Worm (Caenorhabditis elegans): ENCODE results near the gene col-91.

col-91 gene

ce11 chrIII:8299078-8299587 lies 35.7 kb upstream of the col-91 start:
- TF ChIP-seq ceh-82 (tag; optimal IDR thresholded peaks at IDR 0.05) (no peak), alr-1 (tag; optimal IDR thresholded peaks at IDR 0.05) (no peak), nhr-6 (tag; optimal IDR thresholded peaks at IDR 0.05) (no peak), ZK546.5 (tag; optimal IDR thresholded peaks at IDR 0.05) (no peak), ceh-16 (tag; optimal IDR thresholded peaks at IDR 0.05) (no peak), crh-2 (tag; optimal IDR thresholded peaks at IDR 0.05) (no peak), skn-1 (tag; optimal IDR thresholded peaks at IDR 0.05) (no peak), nhr-25 (tag; optimal IDR thresholded peaks at IDR 0.05) (no peak), aly-2 (tag; optimal IDR thresholded peaks at IDR 0.05) (no peak), nhr-77 (tag; optimal IDR thresholded peaks at IDR 0.05) (no peak), zag-1 (tag; optimal IDR thresholded peaks at IDR 0.05) (no peak), mab-5 (tag; optimal IDR thresholded peaks at IDR 0.05) (no peak), mbf-1 (tag; optimal IDR thresholded peaks at IDR 0.05) (no peak), nhr-21 (tag; optimal IDR thresholded peaks at IDR 0.05) (no peak)

DNA sequence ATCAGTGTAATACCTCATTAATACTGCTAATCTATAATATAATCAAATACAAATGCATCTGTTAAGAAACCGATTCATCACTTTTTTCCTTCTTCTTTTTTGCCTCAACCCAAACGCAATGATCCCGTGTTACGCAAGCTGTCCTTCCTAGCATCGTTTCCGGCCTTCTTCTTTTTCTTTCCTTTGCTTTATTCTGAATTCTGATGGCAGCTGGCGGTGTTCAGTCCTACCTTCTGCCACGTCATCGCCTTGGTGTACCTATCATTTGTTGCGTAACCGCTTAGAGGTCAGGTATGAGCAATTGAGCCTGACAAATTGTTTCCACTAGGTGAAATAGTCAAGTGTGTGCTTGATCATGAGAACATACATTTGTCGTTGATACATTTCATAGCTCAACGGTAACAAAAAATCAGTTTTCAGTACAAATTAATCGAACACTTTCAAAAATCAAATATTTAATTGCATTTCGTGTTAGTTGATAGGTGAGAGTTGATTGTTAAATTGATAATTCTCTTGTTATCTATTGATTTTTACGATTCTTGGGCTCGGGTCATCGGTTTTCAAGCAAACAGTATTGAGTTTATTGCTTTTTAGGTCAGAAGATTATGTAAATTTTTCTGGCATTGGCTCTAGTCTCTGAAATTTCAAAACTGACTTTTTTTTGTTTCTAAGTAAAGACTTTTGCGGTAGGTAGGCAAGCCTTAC lies 34.9 kb upstream of the col-91 start:
- TF ChIP-seq ceh-82 (tag; optimal IDR thresholded peaks at IDR 0.05) (no peak), fos-1 (tag; optimal IDR thresholded peaks at IDR 0.05) (peak; percentile 24)

DNA sequence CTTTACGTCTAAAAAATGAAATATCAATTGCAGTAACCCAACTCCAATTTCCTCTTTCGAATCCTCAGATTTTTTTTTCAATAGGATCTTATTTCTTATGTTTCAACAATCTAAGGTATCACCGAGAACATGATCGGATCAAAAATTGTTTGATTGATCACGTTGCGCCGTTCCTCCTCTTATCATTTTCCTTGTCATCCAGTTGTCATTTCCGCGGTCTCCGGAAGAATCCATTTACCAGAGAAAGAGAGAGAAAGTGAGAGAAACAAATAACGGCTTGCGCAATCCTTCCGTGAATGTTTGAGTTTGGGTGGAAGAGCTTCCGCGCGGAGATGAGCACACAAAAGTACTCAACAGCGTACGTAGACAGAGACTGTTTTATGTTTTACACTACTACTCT lies 29.8 kb upstream of the col-91 start:
- no peak for TF ChIP-seq gmeb-1 (tag; optimal IDR thresholded peaks at IDR 0.05)
- TF ChIP-seq fos-1 (tag; optimal IDR thresholded peaks at IDR 0.05): peak; percentile 56

DNA sequence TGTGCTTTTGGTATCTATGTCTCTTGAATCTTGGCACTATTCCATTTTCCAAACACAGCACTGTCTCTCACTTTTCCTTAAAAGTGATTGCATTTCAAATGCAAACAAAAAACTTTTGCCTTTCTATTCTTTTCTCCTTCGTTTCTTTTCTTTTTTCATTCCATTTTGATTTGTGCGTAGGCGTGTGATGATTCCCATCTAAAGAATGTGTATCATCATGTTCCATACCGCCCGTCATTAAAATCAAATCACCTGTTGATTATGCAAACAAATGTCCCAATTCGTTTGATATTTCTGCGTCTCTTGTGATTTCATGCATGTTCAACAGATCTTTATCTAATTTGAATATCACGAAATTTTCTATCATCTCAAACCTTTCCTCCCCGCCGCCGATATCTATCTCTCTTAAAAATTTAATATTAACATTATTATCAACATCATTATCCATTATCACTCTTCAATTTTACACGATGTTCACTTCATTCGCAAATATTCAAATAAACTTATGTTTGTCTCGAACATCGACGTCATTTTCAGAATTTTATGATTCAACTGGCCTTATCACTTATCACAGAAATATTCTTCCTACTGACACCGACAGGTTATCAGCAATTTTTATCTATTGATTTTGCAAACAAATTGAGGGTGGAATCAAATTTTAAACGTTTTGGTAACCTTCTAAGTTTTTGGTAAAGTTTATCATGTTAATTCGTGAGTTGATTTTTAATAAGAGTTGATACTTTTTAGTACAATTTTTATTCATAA lies 28.0 kb upstream of the col-91 start:
- TF ChIP-seq gmeb-1 (tag; optimal IDR thresholded peaks at IDR 0.05): peak; percentile 10
- TF ChIP-seq sma-3 (GFP tag; optimal IDR thresholded peaks at IDR 0.05): no peak
- peak; percentile 27 for TF ChIP-seq unc-55 (GFP tag; optimal IDR thresholded peaks at IDR 0.05)
- no peak for TF ChIP-seq ztf-11 (tag; optimal IDR thresholded peaks at IDR 0.05)
- no peak for TF ChIP-seq nhr-129 (tag; optimal IDR thresholded peaks at IDR 0.05)
- no peak for TF ChIP-seq mab-5 (tag; optimal IDR thresholded peaks at IDR 0.05)
- TF ChIP-seq sma-9 (GFP tag; optimal IDR thresholded peaks at IDR 0.05): peak; percentile 11
- TF ChIP-seq sma-9 (tag; optimal IDR thresholded peaks at IDR 0.05): no peak
- TF ChIP-seq ceh-16 (tag; optimal IDR thresholded peaks at IDR 0.05): no peak
- TF ChIP-seq fos-1 (tag; optimal IDR thresholded peaks at IDR 0.05): peak; percentile 98
- TF ChIP-seq lsy-2 (tag; optimal IDR thresholded peaks at IDR 0.05): no peak
- no peak for TF ChIP-seq nhr-25 (tag; optimal IDR thresholded peaks at IDR 0.05)

- TF ChIP-seq nhr-77 (tag; optimal IDR thresholded peaks at IDR 0.05) (no peak), nhr-6 (tag; optimal IDR thresholded peaks at IDR 0.05) (no peak), Y55F3AM.14 (GFP tag; optimal IDR thresholded peaks at IDR 0.05) (no peak), nhr-23 (tag; optimal IDR thresholded peaks at IDR 0.05) (no peak)
Measured at ce11 chrIII:8289181-8289580, 25.7 kb upstream of the col-91 start.

- no peak for TF ChIP-seq peb-1 (tag; optimal IDR thresholded peaks at IDR 0.05)
- no peak for TF ChIP-seq skn-1 (tag; optimal IDR thresholded peaks at IDR 0.05)
- TF ChIP-seq lin-11 (tag; optimal IDR thresholded peaks at IDR 0.05): no peak
- no peak for TF ChIP-seq unc-39 (tag; optimal IDR thresholded peaks at IDR 0.05)
- no peak for TF ChIP-seq ztf-4 (tag; optimal IDR thresholded peaks at IDR 0.05)
- no peak for TF ChIP-seq ceh-82 (tag; optimal IDR thresholded peaks at IDR 0.05)
- TF ChIP-seq blmp-1 (tag; optimal IDR thresholded peaks at IDR 0.05; ENCODE audit: insufficient read depth): no peak
- TF ChIP-seq nhr-129 (tag; optimal IDR thresholded peaks at IDR 0.05): peak; percentile 42
- TF ChIP-seq sem-4 (tag; optimal IDR thresholded peaks at IDR 0.05): no peak
- TF ChIP-seq aly-2 (tag; optimal IDR thresholded peaks at IDR 0.05): no peak
- peak; percentile 61 for TF ChIP-seq F13H6.1 (tag; optimal IDR thresholded peaks at IDR 0.05)
- TF ChIP-seq mab-5 (tag; optimal IDR thresholded peaks at IDR 0.05): peak; percentile 74
- no peak for TF ChIP-seq lin-39 (tag; optimal IDR thresholded peaks at IDR 0.05)
- no peak for TF ChIP-seq sma-3 (GFP tag; optimal IDR thresholded peaks at IDR 0.05)
- TF ChIP-seq unc-55 (GFP tag; optimal IDR thresholded peaks at IDR 0.05): no peak
- no peak for TF ChIP-seq nhr-77 (tag; optimal IDR thresholded peaks at IDR 0.05)
- peak in 1 of 2 experiments; percentile 49 for TF ChIP-seq lsy-2 (tag; optimal IDR thresholded peaks at IDR 0.05)
- no peak for TF ChIP-seq ama-1 (optimal IDR thresholded peaks at IDR 0.05)
- TF ChIP-seq ZK546.5 (tag; optimal IDR thresholded peaks at IDR 0.05): no peak
- no peak for TF ChIP-seq nhr-21 (tag; optimal IDR thresholded peaks at IDR 0.05)
- TF ChIP-seq C34F6.9 (tag; optimal IDR thresholded peaks at IDR 0.05): peak; percentile 43
- TF ChIP-seq dmd-4 (tag; optimal IDR thresholded peaks at IDR 0.05): no peak
- TF ChIP-seq ceh-16 (tag; optimal IDR thresholded peaks at IDR 0.05): no peak
- no peak for TF ChIP-seq ztf-1 (GFP tag; conservative IDR thresholded peaks at IDR 0.05)
- no peak for TF ChIP-seq elt-3 (tag; optimal IDR thresholded peaks at IDR 0.05)
- peak; percentile 41 for TF ChIP-seq zag-1 (tag; optimal IDR thresholded peaks at IDR 0.05)
- no peak for TF ChIP-seq mbf-1 (tag; optimal IDR thresholded peaks at IDR 0.05)
- TF ChIP-seq ztf-11 (tag; optimal IDR thresholded peaks at IDR 0.05): no peak
- TF ChIP-seq egl-27 (tag; optimal IDR thresholded peaks at IDR 0.05): no peak
Measured at ce11 chrIII:8287519-8287918, 24.1 kb upstream of the col-91 start.
